Fruit fly (Drosophila melanogaster) whole organism, embryonic: Measurements from ENCODE around the gene RunxB.

Experiments
- Asciz ChIP-seq: fragments of 200-800 bp; sonication (Bioruptor generic); optimal IDR thresholded peaks from 2 replicates; lab custom pipeline; 2017; ENCODE audit warnings: missing biosample characterization, mild to moderate bottlenecking, missing genetic modification characterization, missing genetic modification reagents
- Bdp1 ChIP-seq: fragments of 200-800 bp; sonication (Bioruptor generic); optimal IDR thresholded peaks from 3 replicates; lab custom pipeline; 2016; ENCODE audit warnings: missing biosample characterization, missing genetic modification characterization
- CG10209 ChIP-seq: fragments of 200-800 bp; sonication (Bioruptor generic); optimal IDR thresholded peaks from 3 replicates; lab custom pipeline; 2017; ENCODE audit warnings: missing biosample characterization, mild to moderate bottlenecking, missing genetic modification characterization, missing genetic modification reagents
- CG11398 ChIP-seq: fragments of 200-800 bp; sonication (Bioruptor generic); optimal IDR thresholded peaks from 2 replicates; lab custom pipeline; 2016; ENCODE audit warnings: missing biosample characterization, missing genetic modification characterization
- CG12744 ChIP-seq: fragments of 200-800 bp; sonication (Bioruptor generic); optimal IDR thresholded peaks from 2 replicates; lab custom pipeline; 2016; ENCODE audit warnings: missing biosample characterization, missing genetic modification characterization
- CG15479 ChIP-seq: fragments of 200-800 bp; sonication (Bioruptor generic); optimal IDR thresholded peaks from 3 replicates; lab custom pipeline; 2019; ENCODE audit warnings: missing biosample characterization, mild to moderate bottlenecking, missing genetic modification characterization, moderate library complexity
- CG15696 ChIP-seq: fragments of 200-800 bp; sonication (Bioruptor generic); optimal IDR thresholded peaks from 2 replicates; lab custom pipeline; 2019; ENCODE audit warnings: missing biosample characterization, mild to moderate bottlenecking, missing genetic modification characterization, moderate library complexity
- CG17568 ChIP-seq: fragments of 200-800 bp; sonication (Bioruptor generic); optimal IDR thresholded peaks from 2 replicates; lab custom pipeline; 2018; ENCODE audit warnings: missing biosample characterization, mild to moderate bottlenecking, missing genetic modification characterization, moderate library complexity
- CG18262 ChIP-seq: fragments of 200-800 bp; optimal IDR thresholded peaks from 3 replicates; lab custom pipeline; 2019; ENCODE audit warnings: missing biosample characterization, mild to moderate bottlenecking, missing genetic modification characterization, moderate library complexity
- CG18619 ChIP-seq: fragments of 200-800 bp; sonication (Bioruptor generic); optimal IDR thresholded peaks from 3 replicates; lab custom pipeline; 2017; ENCODE audit warnings: missing biosample characterization, mild to moderate bottlenecking, missing genetic modification characterization
- CG2120 ChIP-seq: fragments of 200-800 bp; sonication (Bioruptor generic); optimal IDR thresholded peaks from 3 replicates; lab custom pipeline; 2016; ENCODE audit warnings: missing biosample characterization, missing genetic modification characterization
- CG30431 ChIP-seq: fragments of 200-800 bp; sonication (Bioruptor generic); optimal IDR thresholded peaks from 2 replicates; lab custom pipeline; 2017; ENCODE audit warnings: missing biosample characterization, missing genetic modification characterization
- CG34422 ChIP-seq: fragments of 200-800 bp; sonication (Bioruptor generic); IDR thresholded peaks from 3 replicates; pipeline ENCODE4 v1.3.6; 2022; ENCODE audit warnings: missing biosample characterization, missing genetic modification characterization
- CG5953 ChIP-seq: fragments of 200-800 bp; sonication (Bioruptor generic); IDR thresholded peaks from 2 replicates; pipeline ENCODE4 v1.3.6; 2022; ENCODE audit warnings: missing biosample characterization, missing genetic modification characterization
- CG6689 ChIP-seq: fragments of 200-800 bp; sonication (Bioruptor generic); IDR thresholded peaks from 2 replicates; pipeline ENCODE4 v1.3.6; 2022; ENCODE audit warnings: missing biosample characterization, missing genetic modification characterization
- CG7271 ChIP-seq: fragments of 200-800 bp; sonication (Bioruptor generic); optimal IDR thresholded peaks from 2 replicates; lab custom pipeline; 2018; ENCODE audit warnings: missing biosample characterization, mild to moderate bottlenecking, missing genetic modification characterization, moderate library complexity
- CG8359 ChIP-seq: fragments of 200-800 bp; sonication (Bioruptor generic); optimal IDR thresholded peaks from 2 replicates; lab custom pipeline; 2017; ENCODE audit warnings: missing biosample characterization, mild to moderate bottlenecking, missing genetic modification characterization, borderline replicate concordance
- H15 ChIP-seq: fragments of 200-800 bp; sonication (Bioruptor generic); IDR thresholded peaks from 3 replicates; pipeline ENCODE4 v1.3.6; 2022; ENCODE audit warnings: missing biosample characterization, missing genetic modification characterization
- HmgZ ChIP-seq: fragments of 200-800 bp; sonication (Bioruptor generic); optimal IDR thresholded peaks from 2 replicates; lab custom pipeline; 2018; ENCODE audit warnings: missing biosample characterization, mild to moderate bottlenecking, missing genetic modification characterization
- Hr39 ChIP-seq: fragments of >200 bp; optimal IDR thresholded peaks from 2 replicates; lab custom pipeline; 2017
- Kr ChIP-seq: fragments of 200-800 bp; sonication (Bioruptor generic); optimal IDR thresholded peaks from 2 replicates; lab custom pipeline; 2017; ENCODE audit warnings: missing biosample characterization, mild to moderate bottlenecking, missing genetic modification characterization
- Mrtf ChIP-seq: fragments of 200-800 bp; sonication (Bioruptor generic); IDR thresholded peaks from 3 replicates; pipeline ENCODE4 v1.3.6; 2022; ENCODE audit warnings: missing biosample characterization, missing genetic modification characterization
- Spps ChIP-seq: fragments of 200-800 bp; sonication (Bioruptor generic); optimal IDR thresholded peaks from 2 replicates; lab custom pipeline; 2018; ENCODE audit warnings: missing biosample characterization, mild to moderate bottlenecking, missing genetic modification characterization
- Tbp ChIP-seq: fragments of >200 bp; optimal IDR thresholded peaks from 2 replicates; lab custom pipeline; 2018; ENCODE audit warnings: missing biosample characterization, missing genetic modification characterization
- Trl ChIP-seq, 3 experiments: fragments of >200 bp in 2 of 3; fragments of 200-800 bp in 1 of 3; sonication (Bioruptor generic) in 1 of 3; optimal IDR thresholded peaks; 2 replicates in 1 of 3; 3 replicates in 2 of 3; lab custom pipeline; 2016 to 2017; ENCODE audit warnings: missing biosample characterization in 1 of 3, missing genetic modification characterization in 1 of 3
- al ChIP-seq: fragments of 200-800 bp; sonication (Bioruptor generic); IDR thresholded peaks from 2 replicates; pipeline ENCODE4 v1.3.6; 2022; ENCODE audit warnings: missing biosample characterization, missing genetic modification characterization
- amos ChIP-seq: fragments of 200-800 bp; sonication (Bioruptor generic); IDR thresholded peaks from 2 replicates; pipeline ENCODE4 v1.3.6; 2022; ENCODE audit warnings: missing biosample characterization, missing genetic modification characterization; ENCODE audit not compliant: partially characterized antibody
- ara ChIP-seq: fragments of 200-800 bp; sonication (Bioruptor generic); IDR thresholded peaks from 2 replicates; pipeline ENCODE4 v1.3.6; 2022; ENCODE audit warnings: missing biosample characterization, missing genetic modification characterization
- bab2 ChIP-seq: fragments of 200-800 bp; sonication (Bioruptor generic); optimal IDR thresholded peaks from 2 replicates; lab custom pipeline; 2016; ENCODE audit warnings: missing biosample characterization, missing genetic modification characterization
- caup ChIP-seq: fragments of 200-800 bp; sonication (Bioruptor generic); optimal IDR thresholded peaks from 3 replicates; lab custom pipeline; 2017; ENCODE audit warnings: missing biosample characterization, mild to moderate bottlenecking, missing genetic modification characterization, moderate library complexity; ENCODE audit not compliant: severe bottlenecking
- croc ChIP-seq: fragments of 200-800 bp; sonication (Bioruptor generic); conservative IDR thresholded peaks from 3 replicates; pipeline ENCODE4 v1.3.6; 2022; ENCODE audit warnings: missing biosample characterization, missing genetic modification characterization
- cwo ChIP-seq: fragments of 200-800 bp; sonication (Bioruptor generic); optimal IDR thresholded peaks from 3 replicates; lab custom pipeline; 2017; ENCODE audit warnings: missing biosample characterization, missing genetic modification characterization, mild to moderate bottlenecking, moderate library complexity, missing genetic modification reagents
- emc ChIP-seq: fragments of 200-800 bp; sonication (Bioruptor generic); optimal IDR thresholded peaks from 2 replicates; lab custom pipeline; 2016; ENCODE audit warnings: missing biosample characterization, missing genetic modification characterization
- gsb ChIP-seq: fragments of 200-800 bp; sonication (Bioruptor generic); IDR thresholded peaks from 2 replicates; pipeline ENCODE4 v1.3.6; 2022; ENCODE audit warnings: missing biosample characterization, missing genetic modification characterization
- gt ChIP-seq: fragments of 200-800 bp; sonication (Bioruptor generic); IDR thresholded peaks from 2 replicates; pipeline ENCODE4 v1.3.6; 2022; ENCODE audit warnings: missing biosample characterization, missing genetic modification characterization
- hb ChIP-seq: fragments of 200-800 bp; sonication (Bioruptor generic); IDR thresholded peaks from 3 replicates; pipeline ENCODE4 v1.3.6; 2022; ENCODE audit warnings: missing biosample characterization, missing genetic modification characterization; ENCODE audit not compliant: partially characterized antibody
- inv ChIP-seq: fragments of 200-800 bp; sonication (Bioruptor generic); IDR thresholded peaks from 2 replicates; pipeline ENCODE4 v1.3.6; 2022; ENCODE audit warnings: missing biosample characterization, missing genetic modification characterization; ENCODE audit not compliant: partially characterized antibody
- jumu ChIP-seq: fragments of 200-800 bp; sonication (Bioruptor generic); optimal IDR thresholded peaks from 3 replicates; lab custom pipeline; 2016; ENCODE audit warnings: missing biosample characterization, missing genetic modification characterization
- lmd ChIP-seq: fragments of 200-800 bp; sonication (Bioruptor generic); IDR thresholded peaks from 2 replicates; pipeline ENCODE4 v1.3.6; 2022; ENCODE audit warnings: missing biosample characterization, missing genetic modification characterization
- otp ChIP-seq: fragments of 200-800 bp; sonication (Bioruptor generic); IDR thresholded peaks from 3 replicates; pipeline ENCODE4, ENCODE4 v1.3.6; 2022; ENCODE audit warnings: missing biosample characterization, missing genetic modification characterization
- ranshi ChIP-seq: fragments of 200-800 bp; sonication (Bioruptor generic); IDR thresholded peaks from 2 replicates; pipeline ENCODE4 v1.3.6; 2022; ENCODE audit warnings: missing biosample characterization, missing genetic modification characterization
- shn ChIP-seq: fragments of 200-800 bp; sonication (Bioruptor generic); optimal IDR thresholded peaks from 3 replicates; lab custom pipeline; 2016; ENCODE audit warnings: missing biosample characterization, missing genetic modification characterization
- sima ChIP-seq: fragments of 200-800 bp; sonication (Bioruptor generic); optimal IDR thresholded peaks from 2 replicates; lab custom pipeline; 2016; ENCODE audit warnings: missing biosample characterization, missing genetic modification characterization
- so ChIP-seq: fragments of 200-800 bp; sonication (Bioruptor generic); IDR thresholded peaks from 3 replicates; pipeline ENCODE4 v1.3.6; 2022; ENCODE audit warnings: missing biosample characterization, missing genetic modification characterization
- sob ChIP-seq: fragments of 200-800 bp; sonication (Bioruptor generic); IDR thresholded peaks from 2 replicates; pipeline ENCODE4 v1.3.6; 2022; ENCODE audit warnings: missing biosample characterization, missing genetic modification characterization
- trem ChIP-seq: fragments of 200-800 bp; optimal IDR thresholded peaks from 3 replicates; lab custom pipeline; 2019; ENCODE audit warnings: missing biosample characterization, mild to moderate bottlenecking, missing genetic modification characterization, moderate library complexity
- trh ChIP-seq: fragments of 200-800 bp; sonication (Bioruptor generic); optimal IDR thresholded peaks from 2 replicates; lab custom pipeline; 2016; ENCODE audit warnings: missing biosample characterization, missing genetic modification characterization
- tup ChIP-seq: fragments of 200-800 bp; sonication (Bioruptor generic); optimal IDR thresholded peaks from 2 replicates; lab custom pipeline; 2016; ENCODE audit warnings: missing biosample characterization, mild to moderate bottlenecking, missing genetic modification characterization, moderate library complexity
- unpg ChIP-seq: fragments of 200-800 bp; sonication (Bioruptor generic); optimal IDR thresholded peaks from 3 replicates; lab custom pipeline; 2018; ENCODE audit warnings: missing biosample characterization, mild to moderate bottlenecking, missing genetic modification characterization, moderate library complexity
- vfl ChIP-seq: fragments of 200-800 bp; sonication (Bioruptor generic); optimal IDR thresholded peaks from 2 replicates; lab custom pipeline; 2016; ENCODE audit warnings: missing biosample characterization, missing genetic modification characterization
- zfh2 ChIP-seq: fragments of 200-800 bp; sonication (Bioruptor generic); optimal IDR thresholded peaks from 2 replicates; lab custom pipeline; 2016; ENCODE audit warnings: missing biosample characterization, missing genetic modification characterization

RunxB gene

dm6 chrX:20510540-20510939 is 27.8 kb upstream of the RunxB start, which contains the start of gene RhoGAP19D (continued):
- peak; percentile 43 for TF ChIP-seq CG12744 (GFP tag; lab: Kevin White, UChicago)
- no peak for TF ChIP-seq CG30431 (GFP tag; lab: Kevin White, UChicago)
- TF ChIP-seq CG34422 (GFP tag; lab: Robert Waterston, UW) = peak; percentile 38; the same call in 1 of the 3 replicates
- 0 out of 3 replicates have a peak, but pooled peaks have one; percentile 35 for TF ChIP-seq otp (GFP tag; lab: Robert Waterston, UW)
- no peak for TF ChIP-seq Asciz (GFP tag; lab: Kevin White, UChicago)
- TF ChIP-seq inv (GFP tag; lab: Robert Waterston, UW) = peak; percentile 92
- peak; percentile 50 for TF ChIP-seq al (GFP tag; lab: Robert Waterston, UW)
- TF ChIP-seq CG17568 (GFP tag; lab: Kevin White, UChicago) = no peak
- TF ChIP-seq Trl (optimal IDR thresholded peaks at IDR 0.05; lab: Kevin White, UChicago) = no peak
- peak; percentile 66 for TF ChIP-seq Trl (GFP tag; optimal IDR thresholded peaks at IDR 0.05; lab: Kevin White, UChicago)
- peak; percentile 31; the same call in 1 of the 2 replicates for TF ChIP-seq CG6689 (GFP tag; lab: Robert Waterston, UW)
- no peak for TF ChIP-seq gt (GFP tag; lab: Robert Waterston, UW)
- TF ChIP-seq lmd = peak; percentile 46; the same call in 1 of the 2 replicates
- peak; percentile 81 for TF ChIP-seq CG2120 (GFP tag; lab: Kevin White, UChicago)
- TF ChIP-seq jumu = peak; percentile 54
- TF ChIP-seq amos (GFP tag; lab: Robert Waterston, UW) = peak; percentile 98
- TF ChIP-seq unpg (GFP tag; lab: Kevin White, UChicago) = peak; percentile 41
- TF ChIP-seq CG8359 = no peak
- TF ChIP-seq hb (GFP tag; lab: Robert Waterston, UW) = peak; percentile 93
- no peak; the same call in 2 of the 3 replicates for TF ChIP-seq H15 (GFP tag; lab: Robert Waterston, UW)
- peak; percentile 66 for TF ChIP-seq vfl
- no peak for TF ChIP-seq gsb (GFP tag; lab: Robert Waterston, UW)
- TF ChIP-seq HmgZ = peak; percentile 78
- TF ChIP-seq tup (GFP tag; lab: Kevin White, UChicago) = peak; percentile 38
- no peak for TF ChIP-seq cwo (GFP tag; lab: Kevin White, UChicago)
- peak; percentile 29 for TF ChIP-seq CG10209
- no peak for TF ChIP-seq CG15479
- no peak for TF ChIP-seq sima
- TF ChIP-seq CG18619 (GFP tag; lab: Kevin White, UChicago) = no peak
- TF ChIP-seq trh = no peak
- TF ChIP-seq ranshi (GFP tag; lab: Robert Waterston, UW) = 0 out of 2 replicates have a peak, but pooled peaks have one; percentile 39
- peak; percentile 87 for TF ChIP-seq sob (GFP tag; lab: Robert Waterston, UW)
- peak; percentile 42 for TF ChIP-seq bab2 (GFP tag; lab: Kevin White, UChicago)
- no peak for TF ChIP-seq croc
- TF ChIP-seq zfh2 = peak; percentile 81
- no peak for TF ChIP-seq Tbp (GFP tag; lab: Kevin White, UChicago)
- TF ChIP-seq CG7271 (tag; lab: Kevin White, UChicago) = peak; percentile 8
- no peak for TF ChIP-seq Kr
- TF ChIP-seq CG5953 (GFP tag; lab: Robert Waterston, UW) = 0 out of 2 replicates have a peak, but pooled peaks have one; percentile 37
- TF ChIP-seq Bdp1 (GFP tag; lab: Kevin White, UChicago) = peak; percentile 17
- no peak for TF ChIP-seq CG18262 (tag; lab: Kevin White, UChicago)
- no peak for TF ChIP-seq so (GFP tag; lab: Robert Waterston, UW)
- peak; percentile 23 for TF ChIP-seq trem (tag; lab: Kevin White, UChicago)
- peak; percentile 41 for TF ChIP-seq CG11398 (GFP tag; lab: Kevin White, UChicago)
- no peak for TF ChIP-seq Spps (tag; lab: Kevin White, UChicago)
- TF ChIP-seq caup (GFP tag; lab: Kevin White, UChicago) = peak; percentile 65
- TF ChIP-seq Mrtf (GFP tag; lab: Robert Waterston, UW) = no peak
- no peak for TF ChIP-seq ara (GFP tag; lab: Robert Waterston, UW)
- no peak for TF ChIP-seq Hr39
- TF ChIP-seq emc (GFP tag; lab: Kevin White, UChicago) = peak; percentile 27
- TF ChIP-seq CG15696 (tag; lab: Kevin White, UChicago) = no peak
- peak; percentile 67 for TF ChIP-seq shn
